Fruit fly (Drosophila melanogaster) whole organism, embryonic: ENCODE measurements around the gene CG10970.

Experiments
- Atf3 ChIP-seq: fragments of 200-800 bp; sonication (Bioruptor generic); optimal IDR thresholded peaks from 3 replicates; lab custom pipeline; 2016; ENCODE audit warnings: missing biosample characterization, missing genetic modification characterization
- Awh ChIP-seq: fragments of 200-800 bp; sonication (Bioruptor generic); IDR thresholded peaks from 2 replicates; pipeline ENCODE4, ENCODE4 v1.3.6; 2022; ENCODE audit warnings: missing biosample characterization, missing genetic modification characterization
- CG11695 ChIP-seq: fragments of 200-800 bp; sonication (Bioruptor generic); IDR thresholded peaks from 3 replicates; pipeline ENCODE4 v1.3.6; 2022; ENCODE audit warnings: missing biosample characterization, missing genetic modification characterization
- CG13287 ChIP-seq: fragments of 200-800 bp; sonication (Bioruptor generic); IDR thresholded peaks from 2 replicates; pipeline ENCODE4 v1.3.6; 2022; ENCODE audit warnings: missing biosample characterization, missing genetic modification characterization; ENCODE audit not compliant: partially characterized antibody
- CG13296 ChIP-seq: fragments of 200-800 bp; sonication (Bioruptor generic); optimal IDR thresholded peaks from 3 replicates; lab custom pipeline; 2018; ENCODE audit warnings: missing biosample characterization, mild to moderate bottlenecking, missing genetic modification characterization
- CG13424 ChIP-seq: fragments of 200-800 bp; sonication (Bioruptor generic); optimal IDR thresholded peaks from 2 replicates; lab custom pipeline; 2019; ENCODE audit warnings: missing biosample characterization, mild to moderate bottlenecking, missing genetic modification characterization, moderate library complexity
- CG13624 ChIP-seq: fragments of 200-800 bp; sonication (Bioruptor generic); optimal IDR thresholded peaks from 2 replicates; lab custom pipeline; 2016; ENCODE audit warnings: missing biosample characterization, missing genetic modification characterization
- CG15011 ChIP-seq: fragments of 200-800 bp; sonication (Bioruptor generic); optimal IDR thresholded peaks from 3 replicates; lab custom pipeline; 2018; ENCODE audit warnings: missing biosample characterization, mild to moderate bottlenecking, missing genetic modification characterization
- CG15696 ChIP-seq: fragments of 200-800 bp; sonication (Bioruptor generic); optimal IDR thresholded peaks from 2 replicates; lab custom pipeline; 2019; ENCODE audit warnings: missing biosample characterization, mild to moderate bottlenecking, missing genetic modification characterization, moderate library complexity
- CG1602 ChIP-seq: fragments of 200-800 bp; sonication (Bioruptor generic); optimal IDR thresholded peaks from 3 replicates; lab custom pipeline; 2016; ENCODE audit warnings: missing biosample characterization, missing genetic modification characterization
- CG18262 ChIP-seq: fragments of 200-800 bp; optimal IDR thresholded peaks from 3 replicates; lab custom pipeline; 2019; ENCODE audit warnings: missing biosample characterization, mild to moderate bottlenecking, missing genetic modification characterization, moderate library complexity
- CG2120 ChIP-seq: fragments of 200-800 bp; sonication (Bioruptor generic); optimal IDR thresholded peaks from 3 replicates; lab custom pipeline; 2016; ENCODE audit warnings: missing biosample characterization, missing genetic modification characterization
- CG2202 ChIP-seq: fragments of 200-800 bp; sonication (Bioruptor generic); optimal IDR thresholded peaks from 2 replicates; lab custom pipeline; 2018; ENCODE audit warnings: missing biosample characterization, mild to moderate bottlenecking, missing genetic modification characterization
- CG30403 ChIP-seq: fragments of 200-800 bp; sonication (Bioruptor generic); optimal IDR thresholded peaks from 3 replicates; lab custom pipeline; 2016; ENCODE audit warnings: missing biosample characterization, missing genetic modification characterization
- CG33213 ChIP-seq: fragments of 200-800 bp; sonication (Bioruptor generic); optimal IDR thresholded peaks from 3 replicates; lab custom pipeline; 2016; ENCODE audit warnings: missing biosample characterization, missing genetic modification characterization
- CG3407 ChIP-seq: fragments of 200-800 bp; sonication (Bioruptor generic); optimal IDR thresholded peaks from 2 replicates; lab custom pipeline; 2018; ENCODE audit warnings: missing biosample characterization, mild to moderate bottlenecking, missing genetic modification characterization
- CG4282 ChIP-seq: fragments of 200-800 bp; sonication (Bioruptor generic); optimal IDR thresholded peaks from 2 replicates; lab custom pipeline; 2016; ENCODE audit warnings: missing biosample characterization, missing genetic modification characterization
- CG4360 ChIP-seq: fragments of 200-800 bp; sonication (Bioruptor generic); IDR thresholded peaks from 2 replicates; pipeline ENCODE4 v1.3.6; 2022; ENCODE audit warnings: missing biosample characterization, missing genetic modification characterization
- CG4424 ChIP-seq: fragments of 200-800 bp; sonication (Bioruptor generic); optimal IDR thresholded peaks from 3 replicates; lab custom pipeline; 2016; ENCODE audit warnings: missing biosample characterization, missing genetic modification characterization
- CG4730 ChIP-seq: fragments of 200-800 bp; sonication (Bioruptor generic); IDR thresholded peaks from 2 replicates; pipeline ENCODE4 v1.3.6; 2022; ENCODE audit warnings: missing biosample characterization, missing genetic modification characterization
- CG6791 ChIP-seq: fragments of 200-800 bp; sonication (Bioruptor generic); IDR thresholded peaks from 3 replicates; pipeline ENCODE4 v1.3.6; 2022; ENCODE audit warnings: missing biosample characterization, missing genetic modification characterization; ENCODE audit not compliant: partially characterized antibody
- CG7987 ChIP-seq: fragments of 200-800 bp; sonication (Bioruptor generic); optimal IDR thresholded peaks from 2 replicates; lab custom pipeline; 2018; ENCODE audit warnings: missing biosample characterization, mild to moderate bottlenecking, missing genetic modification characterization, moderate library complexity
- CG8388 ChIP-seq: fragments of 200-800 bp; sonication (Bioruptor generic); optimal IDR thresholded peaks from 2 replicates; lab custom pipeline; 2019; ENCODE audit warnings: missing biosample characterization, mild to moderate bottlenecking, missing genetic modification characterization, moderate library complexity
- CG9609 ChIP-seq: fragments of 200-800 bp; sonication (Bioruptor generic); optimal IDR thresholded peaks from 3 replicates; lab custom pipeline; 2016; ENCODE audit warnings: missing biosample characterization, missing genetic modification characterization
- CTCF ChIP-seq: fragments of 200-800 bp; sonication (Bioruptor generic); optimal IDR thresholded peaks from 2 replicates; lab custom pipeline; 2017; ENCODE audit warnings: missing biosample characterization, mild to moderate bottlenecking, missing genetic modification characterization, moderate library complexity
- Camta ChIP-seq: fragments of 200-800 bp; sonication (Bioruptor generic); optimal IDR thresholded peaks from 2 replicates; lab custom pipeline; 2016; ENCODE audit warnings: missing biosample characterization, missing genetic modification characterization
- Deaf1 ChIP-seq: fragments of 200-800 bp; optimal IDR thresholded peaks from 3 replicates; lab custom pipeline; 2019; ENCODE audit warnings: missing biosample characterization, mild to moderate bottlenecking, missing genetic modification characterization, moderate library complexity
- Dfd ChIP-seq, 2 experiments: fragments of >200 bp; optimal IDR thresholded peaks; 2 replicates each; lab custom pipeline; 2017; ENCODE audit warnings: missing biosample characterization in 2 of 2, missing genetic modification characterization in 2 of 2
- Doc3 ChIP-seq: fragments of 200-800 bp; sonication (Bioruptor generic); IDR thresholded peaks from 3 replicates; pipeline ENCODE4 v1.3.6; 2022; ENCODE audit warnings: missing biosample characterization, missing genetic modification characterization; ENCODE audit not compliant: partially characterized antibody
- Dp ChIP-seq: fragments of 200-800 bp; sonication (Bioruptor generic); optimal IDR thresholded peaks from 2 replicates; lab custom pipeline; 2018; ENCODE audit warnings: missing biosample characterization, mild to moderate bottlenecking, missing genetic modification characterization, moderate library complexity
- HLH4C ChIP-seq: fragments of 200-800 bp; sonication (Bioruptor generic); IDR thresholded peaks from 3 replicates; pipeline ENCODE4 v1.3.6; 2022; ENCODE audit warnings: missing biosample characterization, missing genetic modification characterization; ENCODE audit not compliant: partially characterized antibody
- Hand ChIP-seq: fragments of 200-800 bp; sonication (Bioruptor generic); optimal IDR thresholded peaks from 2 replicates; lab custom pipeline; 2017; ENCODE audit warnings: mild to moderate bottlenecking, missing biosample characterization, missing genetic modification reagents, missing genetic modification characterization
- Hr51 ChIP-seq, 2 experiments: fragments of 200-800 bp; sonication (Bioruptor generic); optimal IDR thresholded peaks; 2 replicates in 1 of 2; 3 replicates in 1 of 2; lab custom pipeline; 2016 to 2018; ENCODE audit warnings: missing biosample characterization in 2 of 2, missing genetic modification characterization in 2 of 2, mild to moderate bottlenecking in 1 of 2, moderate library complexity in 1 of 2
- Jarid2 ChIP-seq: fragments of 200-800 bp; sonication (Bioruptor generic); optimal IDR thresholded peaks from 3 replicates; lab custom pipeline; 2017; ENCODE audit warnings: mild to moderate bottlenecking, missing biosample characterization, missing genetic modification reagents, missing genetic modification characterization
- Lhr ChIP-seq: fragments of 200-800 bp; sonication (Bioruptor generic); optimal IDR thresholded peaks from 3 replicates; lab custom pipeline; 2017; ENCODE audit warnings: mild to moderate bottlenecking, missing biosample characterization, missing genetic modification reagents, missing genetic modification characterization
- MESR4 ChIP-seq: fragments of 200-800 bp; sonication (Bioruptor generic); optimal IDR thresholded peaks from 2 replicates; lab custom pipeline; 2018; ENCODE audit warnings: missing biosample characterization, mild to moderate bottlenecking, missing genetic modification characterization, moderate library complexity
- Nf-YC ChIP-seq: fragments of 200-800 bp; optimal IDR thresholded peaks from 3 replicates; lab custom pipeline; 2019; ENCODE audit warnings: missing biosample characterization, mild to moderate bottlenecking, missing genetic modification characterization, moderate library complexity
- Usf ChIP-seq: fragments of 200-800 bp; sonication (Bioruptor generic); optimal IDR thresholded peaks from 2 replicates; lab custom pipeline; 2017; ENCODE audit warnings: missing genotype, missing biosample characterization, missing genetic modification characterization
- ab ChIP-seq: fragments of 200-800 bp; sonication (Bioruptor generic); optimal IDR thresholded peaks from 2 replicates; lab custom pipeline; 2016; ENCODE audit warnings: missing biosample characterization, missing genetic modification characterization
- bab2 ChIP-seq: fragments of 200-800 bp; sonication (Bioruptor generic); optimal IDR thresholded peaks from 2 replicates; lab custom pipeline; 2016; ENCODE audit warnings: missing biosample characterization, missing genetic modification characterization
- bowl ChIP-seq: fragments of 200-800 bp; sonication (Bioruptor generic); IDR thresholded peaks from 2 replicates; pipeline ENCODE4 v1.3.6; 2022; ENCODE audit warnings: missing biosample characterization, missing genetic modification characterization
- br ChIP-seq: fragments of >200 bp; optimal IDR thresholded peaks from 2 replicates; lab custom pipeline; 2017
- eve ChIP-seq, 2 experiments: fragments of >200 bp; optimal IDR thresholded peaks; 2 replicates each; lab custom pipeline; 2017; ENCODE audit warnings: missing biosample characterization in 2 of 2, missing genetic modification characterization in 2 of 2
- gcm ChIP-seq: fragments of 200-800 bp; sonication (Bioruptor generic); optimal IDR thresholded peaks from 2 replicates; lab custom pipeline; 2019; ENCODE audit warnings: missing biosample characterization, mild to moderate bottlenecking, missing genetic modification characterization, moderate library complexity
- kni ChIP-seq: fragments of 200-800 bp; sonication (Bioruptor generic); optimal IDR thresholded peaks from 3 replicates; lab custom pipeline; 2017; ENCODE audit warnings: mild to moderate bottlenecking, missing biosample characterization, missing genetic modification reagents, missing genetic modification characterization
- lmd ChIP-seq: fragments of 200-800 bp; sonication (Bioruptor generic); IDR thresholded peaks from 2 replicates; pipeline ENCODE4 v1.3.6; 2022; ENCODE audit warnings: missing biosample characterization, missing genetic modification characterization
- onecut ChIP-seq: fragments of 200-800 bp; sonication (Bioruptor generic); IDR thresholded peaks from 2 replicates; pipeline ENCODE4 v1.3.6; 2022; ENCODE audit warnings: missing biosample characterization, missing genetic modification characterization
- peb ChIP-seq: fragments of 200-800 bp; sonication (Bioruptor generic); IDR thresholded peaks from 2 replicates; pipeline ENCODE4 v1.3.6; 2022; ENCODE audit warnings: missing biosample characterization, missing genetic modification characterization
- prd ChIP-seq, 3 experiments: fragments of >200 bp in 2 of 3; fragments of 200-800 bp in 1 of 3; sonication (Bioruptor generic) in 1 of 3; optimal IDR thresholded peaks in 2 of 3; IDR thresholded peaks in 1 of 3; 2 replicates in 2 of 3; 3 replicates in 1 of 3; pipeline versions ENCODE4 v1.3.6 to Lab custom; 2017 to 2022; ENCODE audit warnings: missing biosample characterization in 1 of 3, missing genetic modification characterization in 1 of 3
- repo ChIP-seq: fragments of 200-800 bp; sonication (Bioruptor generic); optimal IDR thresholded peaks from 2 replicates; lab custom pipeline; 2016; ENCODE audit warnings: missing biosample characterization, missing genetic modification characterization
- tx ChIP-seq: fragments of 200-800 bp; sonication (Bioruptor generic); optimal IDR thresholded peaks from 2 replicates; lab custom pipeline; 2016; ENCODE audit warnings: missing biosample characterization, missing genetic modification characterization

CG10970 gene

DNA sequence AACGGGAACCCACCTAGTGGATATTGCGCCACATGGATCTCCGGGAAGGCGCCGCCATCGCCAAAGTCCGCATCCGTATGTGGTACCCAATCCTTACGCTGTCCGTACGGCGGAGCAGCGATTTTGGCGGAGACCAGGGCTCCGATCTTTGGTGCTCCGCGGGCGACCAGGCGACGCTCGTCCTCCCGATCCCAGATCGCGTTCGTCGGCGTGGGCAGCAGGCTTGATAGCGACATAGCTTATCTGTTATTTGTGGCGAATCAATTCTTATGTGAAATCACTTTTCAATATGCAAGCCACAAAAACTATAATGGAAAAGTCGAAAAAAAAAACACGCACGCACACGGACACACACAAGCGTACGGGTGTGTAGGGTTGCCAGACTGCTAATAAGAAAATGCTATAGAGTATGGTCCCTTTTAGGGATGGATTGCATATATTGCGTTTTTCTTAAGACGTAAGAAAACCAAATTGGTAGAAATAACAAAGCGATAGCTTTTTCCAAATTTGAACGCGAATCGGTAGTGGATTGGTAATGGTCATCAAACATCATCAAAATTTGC, 35.1 kb upstream of the CG10970 start, which contains the start of gene Bx42 (continued):
- no peak for TF ChIP-seq prd (optimal IDR thresholded peaks at IDR 0.05; lab: Kevin White, UChicago)
- TF ChIP-seq prd (GFP tag; IDR thresholded peaks at IDR 0.05; lab: Robert Waterston, UW), result no peak
- peak; percentile 96 for TF ChIP-seq MESR4 (GFP tag; lab: Kevin White, UChicago)
- TF ChIP-seq peb (GFP tag; lab: Robert Waterston, UW), result no peak
- peak; percentile 8 for TF ChIP-seq Dp
- TF ChIP-seq CG2202, result no peak
- TF ChIP-seq gcm (GFP tag; lab: Kevin White, UChicago), result no peak
- no peak for TF ChIP-seq Jarid2 (GFP tag; lab: Kevin White, UChicago)
- TF ChIP-seq Lhr (GFP tag; lab: Kevin White, UChicago), result peak; percentile 31
- no peak for TF ChIP-seq CG8388 (GFP tag; lab: Kevin White, UChicago)
- TF ChIP-seq CG9609 (GFP tag; lab: Kevin White, UChicago), result no peak
- no peak for TF ChIP-seq CG13296 (GFP tag; lab: Kevin White, UChicago)
- no peak for TF ChIP-seq CG2120 (GFP tag; lab: Kevin White, UChicago)
- TF ChIP-seq repo (GFP tag; lab: Kevin White, UChicago), result no peak
- TF ChIP-seq Hr51 (GFP tag; optimal IDR thresholded peaks at IDR 0.05; lab: Kevin White, UChicago), result no peak
- peak; percentile 48 for TF ChIP-seq CG30403 (GFP tag; lab: Kevin White, UChicago)
- no peak for TF ChIP-seq bab2 (GFP tag; lab: Kevin White, UChicago)
- no peak for TF ChIP-seq onecut
- no peak for TF ChIP-seq CG4424 (GFP tag; lab: Kevin White, UChicago)
- TF ChIP-seq CG13624 (GFP tag; lab: Kevin White, UChicago), result peak; percentile 44
- no peak for TF ChIP-seq CG18262 (tag; lab: Kevin White, UChicago)
- no peak for TF ChIP-seq bowl (GFP tag; lab: Robert Waterston, UW)
- TF ChIP-seq CTCF (GFP tag; lab: Kevin White, UChicago), result no peak
- TF ChIP-seq CG6791, result no peak
- no peak for TF ChIP-seq CG1602 (GFP tag; lab: Kevin White, UChicago)
- TF ChIP-seq br (lab: Kevin White, UChicago), result no peak
- TF ChIP-seq Deaf1, result no peak
- no peak for TF ChIP-seq Camta (GFP tag; lab: Kevin White, UChicago)
- TF ChIP-seq CG15696 (tag; lab: Kevin White, UChicago), result no peak
- TF ChIP-seq CG33213 (GFP tag; lab: Kevin White, UChicago), result no peak
- TF ChIP-seq CG4282, result peak; percentile 2
- TF ChIP-seq CG4360, result no peak
- TF ChIP-seq eve (GFP tag; optimal IDR thresholded peaks at IDR 0.05; lab: Kevin White, UChicago), result no peak
- TF ChIP-seq Atf3 (GFP tag; lab: Kevin White, UChicago), result no peak
- no peak for TF ChIP-seq CG13287
- no peak for TF ChIP-seq Hand (GFP tag; lab: Kevin White, UChicago)
- TF ChIP-seq HLH4C (GFP tag; lab: Robert Waterston, UW), result 0 out of 3 replicates have a peak, but pooled peaks have one; percentile 26
- no peak for TF ChIP-seq ab
- no peak for TF ChIP-seq kni
- TF ChIP-seq Awh (GFP tag; lab: Robert Waterston, UW), result no peak
- no peak for TF ChIP-seq Doc3 (GFP tag; lab: Robert Waterston, UW)
- TF ChIP-seq CG4730, result 0 out of 2 replicates have a peak, but pooled peaks have one; percentile 18
- TF ChIP-seq tx, result no peak
- no peak for TF ChIP-seq Dfd (GFP tag; optimal IDR thresholded peaks at IDR 0.05; lab: Kevin White, UChicago)
- TF ChIP-seq CG11695 (GFP tag; lab: Robert Waterston, UW), result no peak
- TF ChIP-seq lmd (GFP tag; lab: Robert Waterston, UW), result no peak
- no peak for TF ChIP-seq CG15011
- TF ChIP-seq Nf-YC (tag; lab: Kevin White, UChicago), result no peak
- TF ChIP-seq CG3407 (GFP tag; lab: Kevin White, UChicago), result no peak
- TF ChIP-seq CG13424, result no peak
- no peak for TF ChIP-seq Usf (GFP tag; lab: Kevin White, UChicago)
- no peak for TF ChIP-seq CG7987 (GFP tag; lab: Kevin White, UChicago)
